Worm (Caenorhabditis elegans) whole organism, L4 larva: ENCODE results near the gene gkow-1.
A peak's percentile ranks its signal among the peaks of the same experiment; 100 is the strongest.

Experiments
- F26F4.8 ChIP-seq: fragments of 200-800 bp; sonication (Bioruptor generic); conservative IDR thresholded peaks from 2 replicates; pipeline ENCODE4 v1.3.6; 2022; ENCODE audit warnings: missing genetic modification characterization, missing compliant biosample characterization
- F37D6.2 ChIP-seq: sonication (generic microtip); optimal IDR thresholded peaks from 2 replicates; lab custom pipeline; 2016; ENCODE audit warnings: mild to moderate bottlenecking, missing genetic modification characterization, missing compliant biosample characterization
- R02D3.7 ChIP-seq: fragments of 150-350 bp; sonication (generic microtip); optimal IDR thresholded peaks from 3 replicates; lab custom pipeline; 2014; ENCODE audit warnings: missing biosample characterization, missing genetic modification characterization
- Y105C5A.15 ChIP-seq: fragments of 200-800 bp; sonication (Bioruptor generic); IDR thresholded peaks from 2 replicates; pipeline ENCODE4 v1.3.6; 2022; ENCODE audit warnings: missing genetic modification characterization, missing compliant biosample characterization
- Y48G9A.11 ChIP-seq: fragments of 200-800 bp; sonication (Bioruptor generic); IDR thresholded peaks from 2 replicates; pipeline ENCODE4 v1.3.6; 2022; ENCODE audit warnings: missing genetic modification reagents, missing genetic modification characterization, missing compliant biosample characterization
- Y75B8A.6 ChIP-seq: fragments of 200-800 bp; sonication (Bioruptor generic); IDR thresholded peaks from 2 replicates; pipeline ENCODE4 v1.3.6; 2022; ENCODE audit warnings: missing genetic modification reagents, missing genetic modification characterization, missing compliant biosample characterization
- ZK337.2 ChIP-seq: fragments of 200-800 bp; sonication (Bioruptor generic); IDR thresholded peaks from 2 replicates; pipeline ENCODE4 v1.3.6; 2022; ENCODE audit warnings: missing genetic modification reagents, missing genetic modification characterization, missing compliant biosample characterization
- aha-1 ChIP-seq: fragments of 150-350 bp; peaks from one replicate; lab custom pipeline; 2014; ENCODE audit warnings: missing biosample characterization, missing genetic modification characterization
- ama-1 ChIP-seq: fragments of 150-350 bp; optimal IDR thresholded peaks from 2 replicates; lab custom pipeline; 2014; ENCODE audit warnings: inconsistent platforms, mixed read lengths
- ceh-44 ChIP-seq: fragments of 200-800 bp; sonication (Bioruptor generic); IDR thresholded peaks from 2 replicates; pipeline ENCODE4 v1.3.6; 2022; ENCODE audit warnings: missing genetic modification reagents, missing genetic modification characterization, missing compliant biosample characterization
- ceh-82 ChIP-seq: sonication (generic microtip); optimal IDR thresholded peaks from 2 replicates; lab custom pipeline; 2017; ENCODE audit warnings: missing biosample characterization, missing genetic modification characterization
- ctbp-1 ChIP-seq: fragments of 200-800 bp; sonication (Bioruptor generic); IDR thresholded peaks from 2 replicates; pipeline ENCODE4 v1.3.6; 2022; ENCODE audit warnings: missing genetic modification reagents, missing genetic modification characterization, missing compliant biosample characterization
- daf-19 ChIP-seq: fragments of 200-800 bp; sonication (Bioruptor generic); conservative IDR thresholded peaks from 2 replicates; pipeline ENCODE4 v1.3.6; 2022; ENCODE audit warnings: missing genetic modification characterization, missing compliant biosample characterization
- dmd-6 ChIP-seq: fragments of 200-800 bp; sonication (Bioruptor generic); IDR thresholded peaks from 2 replicates; pipeline ENCODE4 v1.3.6; 2022; ENCODE audit warnings: missing genetic modification reagents, missing genetic modification characterization, missing compliant biosample characterization
- dmd-8 ChIP-seq: fragments of 200-800 bp; sonication (Bioruptor generic); IDR thresholded peaks from 2 replicates; pipeline ENCODE4 v1.3.6; 2022; ENCODE audit warnings: missing genetic modification characterization, missing compliant biosample characterization
- dve-1 ChIP-seq: sonication (generic microtip); optimal IDR thresholded peaks from 2 replicates; lab custom pipeline; 2017; ENCODE audit warnings: antibody characterized with exemption, mild to moderate bottlenecking, missing genetic modification characterization, missing compliant biosample characterization; ENCODE audit not compliant: insufficient read depth
- egl-27 ChIP-seq: sonication (generic microtip); optimal IDR thresholded peaks from 3 replicates; lab custom pipeline; 2017; ENCODE audit warnings: missing biosample characterization, missing genetic modification reagents, missing genetic modification characterization
- fos-1 ChIP-seq: fragments of 150-350 bp; optimal IDR thresholded peaks from 2 replicates; lab custom pipeline; 2014; ENCODE audit warnings: missing biosample characterization, missing genetic modification characterization
- jun-1 ChIP-seq: fragments of 150-350 bp; optimal IDR thresholded peaks from 2 replicates; lab custom pipeline; 2014; ENCODE audit warnings: missing biosample characterization, missing genetic modification reagents, missing genetic modification characterization
- lim-7 ChIP-seq: fragments of 200-800 bp; sonication (Bioruptor generic); IDR thresholded peaks from 2 replicates; pipeline ENCODE4 v1.3.6; 2022; ENCODE audit warnings: missing genetic modification characterization, missing compliant biosample characterization
- lin-39 ChIP-seq: fragments of 150-350 bp; optimal IDR thresholded peaks from 2 replicates; lab custom pipeline; 2014; ENCODE audit warnings: missing biosample characterization, missing genetic modification reagents, missing genetic modification characterization
- lir-3 ChIP-seq: sonication (generic microtip); optimal IDR thresholded peaks from 2 replicates; lab custom pipeline; 2016; ENCODE audit warnings: mild to moderate bottlenecking, missing genetic modification characterization, missing compliant biosample characterization
- madf-5 ChIP-seq, 2 experiments: fragments of 200-800 bp; sonication (Bioruptor generic); IDR thresholded peaks; 2 replicates each; pipeline ENCODE4 v1.3.6; 2022; ENCODE audit warnings: missing compliant biosample characterization in 2 of 2, missing genetic modification characterization in 2 of 2
- madf-9 ChIP-seq: fragments of 200-800 bp; sonication (Bioruptor generic); conservative IDR thresholded peaks from 2 replicates; pipeline ENCODE4 v1.3.6; 2022; ENCODE audit warnings: missing genetic modification reagents, missing genetic modification characterization, missing compliant biosample characterization
- mdl-1 ChIP-seq, 2 experiments: fragments of 150-350 bp in 1 of 2; sonication (generic microtip) in 1 of 2; optimal IDR thresholded peaks; 2 replicates each; lab custom pipeline; 2014 to 2017; ENCODE audit warnings: missing biosample characterization in 2 of 2, missing genetic modification characterization in 2 of 2
- mxl-2 ChIP-seq: fragments of 200-800 bp; sonication (Bioruptor generic); conservative IDR thresholded peaks from 2 replicates; pipeline ENCODE4 v1.3.6; 2022; ENCODE audit warnings: missing genetic modification reagents, missing genetic modification characterization, missing compliant biosample characterization
- mxl-3 ChIP-seq: fragments of 200-800 bp; sonication (Bioruptor generic); optimal IDR thresholded peaks from 2 replicates; lab custom pipeline; 2018; ENCODE audit warnings: mild to moderate bottlenecking, missing genetic modification characterization, missing compliant biosample characterization
- nhr-11 ChIP-seq: fragments of 150-350 bp; optimal IDR thresholded peaks from 2 replicates; lab custom pipeline; 2014; ENCODE audit warnings: missing biosample characterization, missing genetic modification characterization
- nhr-111 ChIP-seq: fragments of 200-800 bp; sonication (Bioruptor generic); optimal IDR thresholded peaks from 2 replicates; lab custom pipeline; 2018; ENCODE audit warnings: mild to moderate bottlenecking, missing genetic modification characterization, missing compliant biosample characterization
- nhr-25 ChIP-seq: sonication (generic microtip); optimal IDR thresholded peaks from 2 replicates; lab custom pipeline; 2017; ENCODE audit warnings: missing genetic modification characterization, mild to moderate bottlenecking, missing compliant biosample characterization, antibody characterized with exemption, moderate library complexity, borderline replicate concordance; ENCODE audit not compliant: insufficient read depth
- nhr-6 ChIP-seq: fragments of 150-350 bp; optimal IDR thresholded peaks from 2 replicates; lab custom pipeline; 2014; ENCODE audit warnings: missing biosample characterization, missing genetic modification characterization
- pha-4 ChIP-seq, 2 experiments: fragments of 150-350 bp in 1 of 2; fragments of 200-800 bp in 1 of 2; sonication (Bioruptor generic) in 1 of 2; IDR thresholded peaks in 1 of 2; optimal IDR thresholded peaks in 1 of 2; 2 replicates each; pipeline versions ENCODE4 v1.3.6 to Lab custom; 2014 to 2022; ENCODE audit warnings: missing genetic modification characterization in 2 of 2, missing genetic modification reagents in 2 of 2, missing biosample characterization in 1 of 2, missing compliant biosample characterization in 1 of 2
- php-3 ChIP-seq: fragments of 200-800 bp; sonication (Bioruptor generic); IDR thresholded peaks from 2 replicates; pipeline ENCODE4 v1.3.6; 2022; ENCODE audit warnings: missing genetic modification reagents, missing genetic modification characterization, missing compliant biosample characterization
- pqm-1 ChIP-seq: sonication (generic microtip); optimal IDR thresholded peaks from 2 replicates; lab custom pipeline; 2017; ENCODE audit warnings: missing biosample characterization, missing genetic modification characterization
- rbr-2 ChIP-seq: sonication (generic microtip); optimal IDR thresholded peaks from 2 replicates; lab custom pipeline; 2016; ENCODE audit warnings: missing genotype, missing genetic modification characterization, missing compliant biosample characterization
- saeg-2 ChIP-seq: fragments of 200-800 bp; sonication (Bioruptor generic); IDR thresholded peaks from 2 replicates; pipeline ENCODE4 v1.3.6; 2022; ENCODE audit warnings: missing genetic modification reagents, missing genetic modification characterization, missing compliant biosample characterization
- set-16 ChIP-seq: fragments of 200-800 bp; sonication (Bioruptor generic); IDR thresholded peaks from 2 replicates; pipeline ENCODE4 v1.3.6; 2022; ENCODE audit warnings: missing genetic modification reagents, missing genetic modification characterization, missing compliant biosample characterization
- snpc-1.2 ChIP-seq: fragments of 200-800 bp; sonication (Bioruptor generic); IDR thresholded peaks from 2 replicates; pipeline ENCODE4 v1.3.6; 2022; ENCODE audit warnings: missing genetic modification reagents, missing genetic modification characterization, missing compliant biosample characterization
- spr-3 ChIP-seq: fragments of 200-800 bp; sonication (Bioruptor generic); optimal IDR thresholded peaks from 2 replicates; lab custom pipeline; 2018; ENCODE audit warnings: mild to moderate bottlenecking, missing genetic modification characterization, missing compliant biosample characterization
- tra-1 ChIP-seq: fragments of 200-800 bp; sonication (Bioruptor generic); IDR thresholded peaks from 2 replicates; pipeline ENCODE4 v1.3.6; 2022; ENCODE audit warnings: missing genetic modification reagents, missing genetic modification characterization, missing compliant biosample characterization
- unc-130 ChIP-seq: sonication (generic microtip); optimal IDR thresholded peaks from 2 replicates; lab custom pipeline; 2016; ENCODE audit warnings: missing genetic modification reagents, missing genetic modification characterization, missing compliant biosample characterization
- unc-62 ChIP-seq, 3 experiments: fragments of 150-350 bp in 1 of 3; sonication (generic microtip); optimal IDR thresholded peaks in 2 of 3; peaks in 1 of 3; 1 replicate in 1 of 3; 2 replicates in 2 of 3; lab custom pipeline; 2014 to 2017; ENCODE audit warnings: missing biosample characterization in 3 of 3, missing genetic modification characterization in 3 of 3, missing genetic modification reagents in 3 of 3, missing genotype in 1 of 3
- zfp-3 ChIP-seq: fragments of 200-800 bp; sonication (Bioruptor generic); conservative IDR thresholded peaks from 2 replicates; pipeline ENCODE4 v1.3.6; 2022; ENCODE audit warnings: missing genetic modification reagents, missing genetic modification characterization, missing compliant biosample characterization

The gkow-1 gene

DNA sequence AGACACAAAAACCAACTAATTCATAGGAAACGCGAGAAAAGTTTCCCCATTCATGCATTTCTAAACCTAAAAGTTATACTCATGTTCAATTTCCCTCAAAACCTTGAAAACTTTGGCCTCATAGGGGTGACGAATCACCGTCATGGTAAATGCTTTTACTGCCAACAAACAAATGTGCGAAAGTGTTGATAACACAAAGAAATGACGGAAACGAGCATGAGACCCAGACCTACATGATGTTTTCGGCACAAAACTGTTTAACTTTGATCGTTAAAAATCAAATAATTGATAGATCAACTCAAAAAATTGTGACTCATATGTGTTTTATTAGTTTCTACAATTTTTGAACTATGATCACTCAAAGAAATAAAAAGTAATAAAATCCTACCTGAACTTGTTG is 26.1 kb upstream of the gkow-1 start (continued):
- TF ChIP-seq php-3 (GFP tag; lab: Robert Waterston, UW) (peak; percentile 81), dve-1 (peak; percentile 70), F26F4.8 (no peak), spr-3 (GFP tag; lab: Kevin White, UChicago) (no peak), jun-1 (tag; lab: Kevin White, UChicago) (no peak), daf-19 (GFP tag; lab: Robert Waterston, UW) (no peak), tra-1 (no peak), saeg-2 (GFP tag; lab: Robert Waterston, UW) (no peak), dmd-8 (no peak), pqm-1 (tag; lab: Kevin White, UChicago) (peak; percentile 18), mxl-2 (no peak), nhr-6 (no peak), mdl-1 (tag; optimal IDR thresholded peaks at IDR 0.05; lab: Kevin White, UChicago) (no peak), Y75B8A.6 (GFP tag; lab: Robert Waterston, UW) (no peak), fos-1 (tag; lab: Kevin White, UChicago) (no peak), Y48G9A.11 (GFP tag; lab: Robert Waterston, UW) (no peak), dmd-6 (GFP tag; lab: Robert Waterston, UW) (peak; percentile 75), unc-130 (GFP tag; lab: Kevin White, UChicago) (no peak), lir-3 (tag; lab: Kevin White, UChicago) (no peak), snpc-1.2 (GFP tag; lab: Robert Waterston, UW) (no peak), zfp-3 (no peak), pha-4 (GFP tag; IDR thresholded peaks at IDR 0.05; lab: Robert Waterston, UW) (0 out of 2 replicates have a peak, but pooled peaks have one; percentile 9), pha-4 (tag; optimal IDR thresholded peaks at IDR 0.05; lab: Kevin White, UChicago) (no peak)
- TF ChIP-seq, all 104 proteins: peak for 15

DNA sequence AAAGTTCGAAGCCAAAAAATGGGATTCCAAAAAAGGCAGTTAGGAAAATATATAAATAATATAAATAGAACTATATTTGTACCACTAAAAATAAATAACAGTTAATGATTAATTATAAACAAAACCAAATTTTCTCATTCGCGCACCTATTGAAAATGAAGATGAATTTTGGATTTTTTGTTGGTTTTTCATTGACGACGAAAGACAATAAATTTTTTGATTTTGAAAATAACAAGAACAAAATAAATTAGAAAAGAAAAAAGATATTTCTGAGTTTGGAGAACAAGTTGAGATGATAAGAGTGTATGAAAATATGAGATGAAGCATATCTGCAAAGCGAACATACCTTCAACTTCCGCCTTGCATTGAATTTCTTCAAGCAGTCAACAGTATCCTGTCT is 20.7 kb upstream of the gkow-1 start:
- peak; percentile 92 for TF ChIP-seq aha-1
- TF ChIP-seq ceh-44 (GFP tag; lab: Robert Waterston, UW): no peak
- TF ChIP-seq, all 104 proteins: peak for 1

ce11 chrIV:10339701-10340100 is 18.2 kb upstream of the gkow-1 start:
- TF ChIP-seq nhr-11 (tag; lab: Kevin White, UChicago) (peak; percentile 9), F37D6.2 (tag; lab: Kevin White, UChicago) (no peak), nhr-25 (tag; lab: Kevin White, UChicago) (no peak), R02D3.7 (no peak)
- TF ChIP-seq, all 104 proteins: peak for 1

DNA sequence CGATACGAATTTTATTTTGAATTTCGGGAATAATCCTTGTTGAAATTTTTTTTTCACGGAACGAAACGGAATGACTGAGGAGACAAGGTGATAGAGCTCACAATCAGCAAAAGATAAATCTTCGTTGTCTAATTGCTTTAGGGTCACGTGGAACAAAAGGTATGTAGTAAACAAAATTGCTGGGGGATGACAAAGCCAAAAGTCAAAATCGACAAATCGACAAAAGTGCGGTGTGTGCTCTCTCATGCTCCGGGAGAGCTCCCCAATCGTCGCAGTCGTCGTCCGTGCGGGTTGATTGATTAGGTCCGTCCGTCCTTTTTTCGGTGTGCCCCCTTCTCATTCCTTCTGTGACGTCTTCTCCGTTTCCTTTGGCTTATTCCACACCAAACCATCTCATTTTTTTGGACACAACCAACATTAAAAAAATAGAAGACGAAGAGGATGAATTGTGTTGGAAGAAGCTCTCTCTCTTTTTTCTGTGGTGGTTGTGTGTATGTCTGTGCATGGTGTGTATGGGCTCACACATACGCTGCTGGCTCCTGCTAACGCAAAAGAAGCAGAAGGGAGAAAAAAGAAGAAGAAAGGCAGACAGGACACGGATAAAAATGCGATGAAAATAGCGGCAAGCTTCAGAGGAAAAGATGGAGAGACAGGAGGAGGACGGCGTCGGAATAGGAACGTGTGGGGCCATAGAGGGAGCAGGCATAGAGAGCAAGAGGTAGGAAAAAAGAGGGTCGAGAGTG is 16.2 kb upstream of the gkow-1 start:
- TF ChIP-seq Y105C5A.15 (GFP tag; lab: Robert Waterston, UW) (no peak), Y75B8A.6 (GFP tag; lab: Robert Waterston, UW) (no peak), nhr-11 (tag; lab: Kevin White, UChicago) (no peak), unc-62 (GFP tag; optimal IDR thresholded peaks at IDR 0.05 in 1 of 2; lab: Kevin White, UChicago) (peak in 1 of 2 experiments; percentile 73), unc-62 (tag; optimal IDR thresholded peaks at IDR 0.05; lab: Kevin White, UChicago) (no peak), ZK337.2 (GFP tag; lab: Robert Waterston, UW) (no peak), set-16 (peak; percentile 48), madf-5 (GFP tag; IDR thresholded peaks at IDR 0.05; lab: Robert Waterston, UW) (no peak), mxl-3 (no peak), F26F4.8 (no peak), aha-1 (peak; percentile 99), snpc-1.2 (GFP tag; lab: Robert Waterston, UW) (no peak), lin-39 (no peak), nhr-25 (tag; lab: Kevin White, UChicago) (no peak), ama-1 (lab: Kevin White, UChicago) (no peak), madf-9 (GFP tag; lab: Robert Waterston, UW) (no peak), nhr-111 (GFP tag; lab: Kevin White, UChicago) (no peak), nhr-6 (no peak), mdl-1 (tag; optimal IDR thresholded peaks at IDR 0.05; lab: Kevin White, UChicago) (no peak), lim-7 (GFP tag; lab: Robert Waterston, UW) (no peak), fos-1 (tag; lab: Kevin White, UChicago) (no peak), rbr-2 (tag; lab: Kevin White, UChicago) (peak; percentile 55), ctbp-1 (peak; percentile 62; the same call in 1 of the 2 replicates), egl-27 (no peak), dmd-6 (GFP tag; lab: Robert Waterston, UW) (no peak), ceh-82 (tag; lab: Kevin White, UChicago) (no peak)
